Worm (Caenorhabditis elegans) whole organism, late embryonic: ENCODE measurements around the gene cgp-1.

Experiments used
- C38D4.7 ChIP-seq: fragments of 200-800 bp; sonication (Bioruptor generic); optimal IDR thresholded peaks from 2 replicates; lab custom pipeline; 2018; ENCODE audit warnings: mild to moderate bottlenecking, missing genetic modification characterization, moderate library complexity, missing compliant biosample characterization
- F13H6.1 ChIP-seq: sonication (generic microtip); optimal IDR thresholded peaks from 2 replicates; lab custom pipeline; 2016; ENCODE audit warnings: missing genetic modification characterization, missing compliant biosample characterization
- K02D7.2 ChIP-seq: sonication (generic microtip); optimal IDR thresholded peaks from 2 replicates; lab custom pipeline; 2017; ENCODE audit warnings: mild to moderate bottlenecking, missing genetic modification characterization, missing compliant biosample characterization
- K09A11.1 ChIP-seq: sonication (generic microtip); optimal IDR thresholded peaks from 2 replicates; lab custom pipeline; 2017; ENCODE audit warnings: antibody characterized with exemption, mild to moderate bottlenecking, missing genetic modification characterization, missing compliant biosample characterization; ENCODE audit not compliant: insufficient read depth
- T23F11.4 ChIP-seq: fragments of 200-800 bp; sonication (Bioruptor generic); optimal IDR thresholded peaks from 2 replicates; lab custom pipeline; 2018; ENCODE audit warnings: mild to moderate bottlenecking, missing genetic modification characterization, missing compliant biosample characterization
- Y22D7AL.16 ChIP-seq: sonication (generic microtip); optimal IDR thresholded peaks from 2 replicates; lab custom pipeline; 2016; ENCODE audit warnings: missing genetic modification characterization, missing compliant biosample characterization
- ahr-1 ChIP-seq: sonication (generic microtip); optimal IDR thresholded peaks from 2 replicates; lab custom pipeline; 2016; ENCODE audit warnings: missing genetic modification characterization, missing compliant biosample characterization
- ceh-18 ChIP-seq: sonication (generic microtip); optimal IDR thresholded peaks from 2 replicates; lab custom pipeline; 2016; ENCODE audit warnings: missing genetic modification characterization, missing compliant biosample characterization
- ceh-19 ChIP-seq: fragments of 200-800 bp; sonication (Bioruptor generic); optimal IDR thresholded peaks from 2 replicates; lab custom pipeline; 2018; ENCODE audit warnings: mild to moderate bottlenecking, missing genetic modification characterization, missing compliant biosample characterization
- ceh-2 ChIP-seq: sonication (generic microtip); optimal IDR thresholded peaks from 2 replicates; lab custom pipeline; 2016; ENCODE audit warnings: missing genotype, missing genetic modification characterization, missing compliant biosample characterization
- ceh-22 ChIP-seq: sonication (generic microtip); optimal IDR thresholded peaks from 2 replicates; lab custom pipeline; 2017; ENCODE audit warnings: missing biosample characterization, missing genetic modification characterization
- ceh-24 ChIP-seq: sonication (generic microtip); optimal IDR thresholded peaks from 2 replicates; lab custom pipeline; 2016; ENCODE audit warnings: mild to moderate bottlenecking, missing genetic modification characterization, missing compliant biosample characterization
- ceh-30 ChIP-seq: fragments of 150-350 bp; optimal IDR thresholded peaks from 2 replicates; lab custom pipeline; 2014; ENCODE audit warnings: missing biosample characterization, missing genetic modification characterization
- dve-1 ChIP-seq: sonication (generic microtip); optimal IDR thresholded peaks from 2 replicates; lab custom pipeline; 2017; ENCODE audit warnings: antibody characterized with exemption, mild to moderate bottlenecking, missing genetic modification characterization, missing compliant biosample characterization
- elt-4 ChIP-seq: sonication (generic microtip); optimal IDR thresholded peaks from 2 replicates; lab custom pipeline; 2016; ENCODE audit warnings: missing genetic modification characterization, missing compliant biosample characterization
- fax-1 ChIP-seq: sonication (generic microtip); optimal IDR thresholded peaks from 2 replicates; lab custom pipeline; 2016; ENCODE audit warnings: missing genotype, missing genetic modification characterization, missing compliant biosample characterization
- fkh-10 ChIP-seq: fragments of 150-350 bp; optimal IDR thresholded peaks from 2 replicates; lab custom pipeline; 2014; ENCODE audit warnings: missing biosample characterization, missing genetic modification reagents, missing genetic modification characterization
- hlh-15 ChIP-seq: sonication (generic microtip); optimal IDR thresholded peaks from 2 replicates; lab custom pipeline; 2016; ENCODE audit warnings: missing genetic modification characterization, missing compliant biosample characterization
- hlh-8 ChIP-seq: sonication (generic microtip); optimal IDR thresholded peaks from 2 replicates; lab custom pipeline; 2016; ENCODE audit warnings: missing genotype, missing genetic modification characterization, missing compliant biosample characterization
- lin-11 ChIP-seq: fragments of 200-800 bp; sonication (Bioruptor generic); optimal IDR thresholded peaks from 2 replicates; lab custom pipeline; 2018; ENCODE audit warnings: mild to moderate bottlenecking, missing genetic modification characterization, missing compliant biosample characterization
- mec-3 ChIP-seq: sonication (generic microtip); optimal IDR thresholded peaks from 2 replicates; lab custom pipeline; 2016; ENCODE audit warnings: borderline replicate concordance, missing genetic modification characterization, missing compliant biosample characterization
- nhr-11 ChIP-seq: fragments of 150-350 bp; optimal IDR thresholded peaks from 2 replicates; lab custom pipeline; 2014; ENCODE audit warnings: missing biosample characterization, missing genetic modification characterization
- npax-4 ChIP-seq: sonication (generic microtip); optimal IDR thresholded peaks from 2 replicates; lab custom pipeline; 2016; ENCODE audit warnings: missing genetic modification characterization, missing compliant biosample characterization
- odd-2 ChIP-seq: sonication (generic microtip); optimal IDR thresholded peaks from 2 replicates; lab custom pipeline; 2017; ENCODE audit warnings: antibody characterized with exemption, mild to moderate bottlenecking, missing genetic modification characterization, missing compliant biosample characterization
- pag-3 ChIP-seq: sonication (generic microtip); optimal IDR thresholded peaks from 2 replicates; lab custom pipeline; 2016; ENCODE audit warnings: missing compliant biosample characterization, missing genetic modification characterization, borderline replicate concordance
- pat-9 ChIP-seq: fragments of 200-800 bp; sonication (Bioruptor generic); optimal IDR thresholded peaks from 2 replicates; lab custom pipeline; 2018; ENCODE audit warnings: mild to moderate bottlenecking, missing genetic modification characterization, moderate library complexity, missing compliant biosample characterization
- pha-2 ChIP-seq: sonication (generic microtip); optimal IDR thresholded peaks from 2 replicates; lab custom pipeline; 2017; ENCODE audit warnings: mild to moderate bottlenecking, missing genetic modification characterization, missing compliant biosample characterization
- pqm-1 ChIP-seq: sonication (generic microtip); optimal IDR thresholded peaks from 2 replicates; lab custom pipeline; 2016; ENCODE audit warnings: missing genetic modification characterization, missing compliant biosample characterization
- pros-1 ChIP-seq: fragments of 150-350 bp; optimal IDR thresholded peaks from 2 replicates; lab custom pipeline; 2014; ENCODE audit warnings: missing biosample characterization, missing genetic modification reagents, missing genetic modification characterization
- rnt-1 ChIP-seq: sonication (generic microtip); optimal IDR thresholded peaks from 2 replicates; lab custom pipeline; 2016; ENCODE audit warnings: missing genetic modification characterization, missing compliant biosample characterization
- sox-4 ChIP-seq: sonication (generic microtip); optimal IDR thresholded peaks from 2 replicates; lab custom pipeline; 2017; ENCODE audit warnings: mild to moderate bottlenecking, missing genetic modification characterization, inconsistent platforms, missing compliant biosample characterization
- syd-9 ChIP-seq: sonication (generic microtip); optimal IDR thresholded peaks from 2 replicates; lab custom pipeline; 2016; ENCODE audit warnings: mild to moderate bottlenecking, missing genetic modification characterization, moderate library complexity, missing compliant biosample characterization
- ttx-3 ChIP-seq: sonication (generic microtip); optimal IDR thresholded peaks from 2 replicates; lab custom pipeline; 2016; ENCODE audit warnings: missing genetic modification reagents, missing genetic modification characterization, missing compliant biosample characterization
- unc-42 ChIP-seq: sonication (generic microtip); optimal IDR thresholded peaks from 2 replicates; lab custom pipeline; 2016; ENCODE audit warnings: missing genotype, missing genetic modification characterization, missing compliant biosample characterization
- unc-86 ChIP-seq: sonication (generic microtip); optimal IDR thresholded peaks from 2 replicates; lab custom pipeline; 2016; ENCODE audit warnings: missing genetic modification characterization, missing compliant biosample characterization
- zip-5 ChIP-seq: sonication (generic microtip); optimal IDR thresholded peaks from 2 replicates; lab custom pipeline; 2016; ENCODE audit warnings: missing genetic modification characterization, missing compliant biosample characterization
- ztf-16 ChIP-seq: sonication (generic microtip); optimal IDR thresholded peaks from 2 replicates; lab custom pipeline; 2017; ENCODE audit warnings: missing genetic modification characterization, missing compliant biosample characterization

Gene cgp-1

ce11 chrV:152156-152555 lies 29.6 kb upstream of the cgp-1 start:
- TF ChIP-seq ztf-16 (tag; lab: Kevin White, UChicago) (no peak), K02D7.2 (tag; lab: Kevin White, UChicago) (no peak), F13H6.1 (no peak), nhr-11 (tag; lab: Kevin White, UChicago) (no peak), hlh-15 (tag; lab: Kevin White, UChicago) (no peak)

- TF ChIP-seq lin-11 (tag; lab: Kevin White, UChicago): no peak
- no peak for TF ChIP-seq fkh-10 (GFP tag; lab: Kevin White, UChicago)
- no peak for TF ChIP-seq C38D4.7
- TF ChIP-seq unc-42 (tag; lab: Kevin White, UChicago): no peak
- TF ChIP-seq K09A11.1 (tag; lab: Kevin White, UChicago): no peak
These were observed 28.7 kb upstream of the cgp-1 start, which contains the start of gene W03F9.4 for ce11 chrV:151310-151709. W03F9.4 (minus strand) TSS chrV:151388.

- TF ChIP-seq zip-5 (tag; lab: Kevin White, UChicago) (no peak), C38D4.7 (no peak), unc-42 (tag; lab: Kevin White, UChicago) (no peak), ceh-22 (tag; lab: Kevin White, UChicago) (no peak), syd-9 (tag; lab: Kevin White, UChicago) (no peak), ahr-1 (tag; lab: Kevin White, UChicago) (no peak), pros-1 (no peak), rnt-1 (tag; lab: Kevin White, UChicago) (no peak), hlh-8 (tag; lab: Kevin White, UChicago) (no peak), fax-1 (tag; lab: Kevin White, UChicago) (no peak), npax-4 (tag; lab: Kevin White, UChicago) (no peak), pqm-1 (tag; lab: Kevin White, UChicago) (no peak), pat-9 (tag; lab: Kevin White, UChicago) (no peak), ceh-19 (GFP tag; lab: Kevin White, UChicago) (no peak), pha-2 (tag; lab: Kevin White, UChicago) (no peak), sox-4 (tag; lab: Kevin White, UChicago) (no peak), pag-3 (tag; lab: Kevin White, UChicago) (no peak), Y22D7AL.16 (tag; lab: Kevin White, UChicago) (no peak)
- TF ChIP-seq, all 69 proteins: peak for 0
These were observed 27.5 kb upstream of the cgp-1 start for ce11 chrV:150059-150458.

ce11 chrV:145694-146093 lies 23.1 kb upstream of the cgp-1 start:
- no peak for TF ChIP-seq pros-1
- no peak for TF ChIP-seq fkh-10 (GFP tag; lab: Kevin White, UChicago)
- no peak for TF ChIP-seq odd-2 (tag; lab: Kevin White, UChicago)
- no peak for TF ChIP-seq K09A11.1 (tag; lab: Kevin White, UChicago)
- TF ChIP-seq mec-3: no peak
- no peak for TF ChIP-seq ceh-18 (tag; lab: Kevin White, UChicago)
- TF ChIP-seq T23F11.4: no peak
- no peak for TF ChIP-seq dve-1 (tag; lab: Kevin White, UChicago)
- TF ChIP-seq ttx-3 (tag; lab: Kevin White, UChicago): no peak
- TF ChIP-seq hlh-15 (tag; lab: Kevin White, UChicago): no peak
- no peak for TF ChIP-seq sox-4 (tag; lab: Kevin White, UChicago)
- no peak for TF ChIP-seq ceh-2 (tag; lab: Kevin White, UChicago)
- TF ChIP-seq pag-3 (tag; lab: Kevin White, UChicago): no peak
- no peak for TF ChIP-seq ceh-30 (tag; lab: Kevin White, UChicago)
- no peak for TF ChIP-seq elt-4
- no peak for TF ChIP-seq unc-86
- no peak for TF ChIP-seq ceh-24 (tag; lab: Kevin White, UChicago)
- TF ChIP-seq, all 69 proteins: peak for 0
